Worm (Caenorhabditis elegans) whole organism, L4 larva: Measurements from ENCODE around the gene F32D8.8.

Experiments
- F26F4.8 ChIP-seq: fragments of 200-800 bp; sonication (Bioruptor generic); conservative IDR thresholded peaks from 2 replicates; pipeline ENCODE4 v1.3.6; 2022; ENCODE audit warnings: missing genetic modification characterization, missing compliant biosample characterization
- F49E8.2 ChIP-seq: sonication (generic microtip); optimal IDR thresholded peaks from 2 replicates; lab custom pipeline; 2016; ENCODE audit warnings: missing compliant biosample characterization, mild to moderate bottlenecking, missing genetic modification characterization, borderline replicate concordance
- T20F7.1 ChIP-seq: fragments of 200-800 bp; sonication (Bioruptor generic); optimal IDR thresholded peaks from 2 replicates; lab custom pipeline; 2018; ENCODE audit warnings: mild to moderate bottlenecking, missing genetic modification characterization, missing compliant biosample characterization
- ZK337.2 ChIP-seq: fragments of 200-800 bp; sonication (Bioruptor generic); IDR thresholded peaks from 2 replicates; pipeline ENCODE4 v1.3.6; 2022; ENCODE audit warnings: missing genetic modification reagents, missing genetic modification characterization, missing compliant biosample characterization
- aha-1 ChIP-seq: fragments of 150-350 bp; peaks from one replicate; lab custom pipeline; 2014; ENCODE audit warnings: missing biosample characterization, missing genetic modification characterization
- ama-1 ChIP-seq: fragments of 150-350 bp; optimal IDR thresholded peaks from 2 replicates; lab custom pipeline; 2014; ENCODE audit warnings: inconsistent platforms, mixed read lengths
- attf-4 ChIP-seq: sonication (generic microtip); optimal IDR thresholded peaks from 3 replicates; lab custom pipeline; 2017; ENCODE audit warnings: missing biosample characterization, missing genetic modification characterization
- ceh-20 ChIP-seq: fragments of 200-800 bp; sonication (Bioruptor generic); IDR thresholded peaks from 2 replicates; pipeline ENCODE4 v1.3.6; 2022; ENCODE audit warnings: missing genetic modification reagents, missing genetic modification characterization, missing compliant biosample characterization
- ceh-44 ChIP-seq: fragments of 200-800 bp; sonication (Bioruptor generic); IDR thresholded peaks from 2 replicates; pipeline ENCODE4 v1.3.6; 2022; ENCODE audit warnings: missing genetic modification reagents, missing genetic modification characterization, missing compliant biosample characterization
- ceh-82 ChIP-seq: sonication (generic microtip); optimal IDR thresholded peaks from 2 replicates; lab custom pipeline; 2017; ENCODE audit warnings: missing biosample characterization, missing genetic modification characterization
- cey-2 ChIP-seq: sonication (generic microtip); optimal IDR thresholded peaks from 3 replicates; lab custom pipeline; 2017; ENCODE audit warnings: missing genetic modification characterization, mild to moderate bottlenecking, missing compliant biosample characterization, antibody characterized with exemption, borderline replicate concordance; ENCODE audit not compliant: insufficient read depth
- ctbp-1 ChIP-seq: fragments of 200-800 bp; sonication (Bioruptor generic); IDR thresholded peaks from 2 replicates; pipeline ENCODE4 v1.3.6; 2022; ENCODE audit warnings: missing genetic modification reagents, missing genetic modification characterization, missing compliant biosample characterization
- daf-16 ChIP-seq, 3 experiments: sonication (generic microtip); optimal IDR thresholded peaks; 2 replicates each; lab custom pipeline; 2016 to 2017; ENCODE audit warnings: missing genetic modification characterization in 3 of 3, missing genetic modification reagents in 3 of 3, mild to moderate bottlenecking in 2 of 3, missing compliant biosample characterization in 2 of 3, missing biosample characterization in 1 of 3, moderate library complexity in 1 of 3
- dmd-6 ChIP-seq: fragments of 200-800 bp; sonication (Bioruptor generic); IDR thresholded peaks from 2 replicates; pipeline ENCODE4 v1.3.6; 2022; ENCODE audit warnings: missing genetic modification reagents, missing genetic modification characterization, missing compliant biosample characterization
- dmd-9 ChIP-seq: fragments of 200-800 bp; sonication (Bioruptor generic); IDR thresholded peaks from 2 replicates; pipeline ENCODE4 v1.3.6; 2022; ENCODE audit warnings: missing genetic modification reagents, missing genetic modification characterization, missing compliant biosample characterization
- dve-1 ChIP-seq: sonication (generic microtip); optimal IDR thresholded peaks from 2 replicates; lab custom pipeline; 2017; ENCODE audit warnings: antibody characterized with exemption, mild to moderate bottlenecking, missing genetic modification characterization, missing compliant biosample characterization; ENCODE audit not compliant: insufficient read depth
- fkh-10 ChIP-seq: fragments of 150-350 bp; optimal IDR thresholded peaks from 2 replicates; lab custom pipeline; 2014; ENCODE audit warnings: missing biosample characterization, missing genetic modification reagents, missing genetic modification characterization
- hlh-11 ChIP-seq: fragments of 200-800 bp; sonication (Bioruptor generic); optimal IDR thresholded peaks from 2 replicates; lab custom pipeline; 2018; ENCODE audit warnings: mild to moderate bottlenecking, missing genetic modification characterization, missing compliant biosample characterization
- hlh-30 ChIP-seq: sonication (generic microtip); optimal IDR thresholded peaks from 2 replicates; lab custom pipeline; 2017; ENCODE audit warnings: antibody characterized with exemption, mild to moderate bottlenecking, missing genetic modification characterization, missing compliant biosample characterization; ENCODE audit not compliant: insufficient read depth
- hmg-1.1 ChIP-seq: fragments of 200-800 bp; sonication (Bioruptor generic); IDR thresholded peaks from 2 replicates; pipeline ENCODE4 v1.3.6; 2022; ENCODE audit warnings: missing genetic modification reagents, missing genetic modification characterization, missing compliant biosample characterization
- jun-1 ChIP-seq: fragments of 150-350 bp; optimal IDR thresholded peaks from 2 replicates; lab custom pipeline; 2014; ENCODE audit warnings: missing biosample characterization, missing genetic modification reagents, missing genetic modification characterization
- lim-7 ChIP-seq: fragments of 200-800 bp; sonication (Bioruptor generic); IDR thresholded peaks from 2 replicates; pipeline ENCODE4 v1.3.6; 2022; ENCODE audit warnings: missing genetic modification characterization, missing compliant biosample characterization
- lin-38 ChIP-seq: fragments of 200-800 bp; sonication (Bioruptor generic); IDR thresholded peaks from 2 replicates; pipeline ENCODE4 v1.3.6; 2022; ENCODE audit warnings: missing genetic modification reagents, missing genetic modification characterization, missing compliant biosample characterization
- lsy-2 ChIP-seq, 2 experiments: fragments of 150-350 bp in 1 of 2; sonication (generic microtip) in 1 of 2; optimal IDR thresholded peaks; 2 replicates each; lab custom pipeline; 2014 to 2017; ENCODE audit warnings: missing biosample characterization in 2 of 2, missing genetic modification characterization in 2 of 2
- madf-9 ChIP-seq: fragments of 200-800 bp; sonication (Bioruptor generic); conservative IDR thresholded peaks from 2 replicates; pipeline ENCODE4 v1.3.6; 2022; ENCODE audit warnings: missing genetic modification reagents, missing genetic modification characterization, missing compliant biosample characterization
- mdl-1 ChIP-seq, 2 experiments: fragments of 150-350 bp in 1 of 2; sonication (generic microtip) in 1 of 2; optimal IDR thresholded peaks; 2 replicates each; lab custom pipeline; 2014 to 2017; ENCODE audit warnings: missing biosample characterization in 2 of 2, missing genetic modification characterization in 2 of 2
- mxl-3 ChIP-seq: fragments of 200-800 bp; sonication (Bioruptor generic); optimal IDR thresholded peaks from 2 replicates; lab custom pipeline; 2018; ENCODE audit warnings: mild to moderate bottlenecking, missing genetic modification characterization, missing compliant biosample characterization
- nhr-237 ChIP-seq: sonication (generic microtip); optimal IDR thresholded peaks from 2 replicates; lab custom pipeline; 2017; ENCODE audit warnings: missing biosample characterization, missing genetic modification characterization
- nhr-28 ChIP-seq: fragments of 150-350 bp; optimal IDR thresholded peaks from 2 replicates; lab custom pipeline; 2014; ENCODE audit warnings: missing biosample characterization, missing genetic modification characterization
- nhr-77 ChIP-seq: fragments of 150-350 bp; optimal IDR thresholded peaks from 2 replicates; lab custom pipeline; 2014; ENCODE audit warnings: missing biosample characterization, missing genetic modification characterization
- pha-4 ChIP-seq, 2 experiments: fragments of 150-350 bp in 1 of 2; fragments of 200-800 bp in 1 of 2; sonication (Bioruptor generic) in 1 of 2; IDR thresholded peaks in 1 of 2; optimal IDR thresholded peaks in 1 of 2; 2 replicates each; pipeline versions ENCODE4 v1.3.6 to Lab custom; 2014 to 2022; ENCODE audit warnings: missing genetic modification characterization in 2 of 2, missing genetic modification reagents in 2 of 2, missing biosample characterization in 1 of 2, missing compliant biosample characterization in 1 of 2
- php-3 ChIP-seq: fragments of 200-800 bp; sonication (Bioruptor generic); IDR thresholded peaks from 2 replicates; pipeline ENCODE4 v1.3.6; 2022; ENCODE audit warnings: missing genetic modification reagents, missing genetic modification characterization, missing compliant biosample characterization
- pqm-1 ChIP-seq: sonication (generic microtip); optimal IDR thresholded peaks from 2 replicates; lab custom pipeline; 2017; ENCODE audit warnings: missing biosample characterization, missing genetic modification characterization
- saeg-2 ChIP-seq: fragments of 200-800 bp; sonication (Bioruptor generic); IDR thresholded peaks from 2 replicates; pipeline ENCODE4 v1.3.6; 2022; ENCODE audit warnings: missing genetic modification reagents, missing genetic modification characterization, missing compliant biosample characterization
- spr-1 ChIP-seq: sonication (generic microtip); optimal IDR thresholded peaks from 2 replicates; lab custom pipeline; 2016; ENCODE audit warnings: mild to moderate bottlenecking, missing genetic modification characterization, missing compliant biosample characterization
- unc-62 ChIP-seq, 3 experiments: fragments of 150-350 bp in 1 of 3; sonication (generic microtip); optimal IDR thresholded peaks in 2 of 3; peaks in 1 of 3; 1 replicate in 1 of 3; 2 replicates in 2 of 3; lab custom pipeline; 2014 to 2017; ENCODE audit warnings: missing biosample characterization in 3 of 3, missing genetic modification characterization in 3 of 3, missing genetic modification reagents in 3 of 3, missing genotype in 1 of 3
- vab-7 ChIP-seq: fragments of 200-800 bp; sonication (Bioruptor generic); IDR thresholded peaks from 2 replicates; pipeline ENCODE4 v1.3.6; 2022; ENCODE audit warnings: missing genetic modification reagents, missing genetic modification characterization, missing compliant biosample characterization
- zag-1 ChIP-seq: fragments of 150-350 bp; optimal IDR thresholded peaks from 2 replicates; lab custom pipeline; 2014; ENCODE audit warnings: missing biosample characterization, missing genetic modification characterization
- ztf-11 ChIP-seq: fragments of 150-350 bp; optimal IDR thresholded peaks from 2 replicates; lab custom pipeline; 2014; ENCODE audit warnings: missing biosample characterization, missing genetic modification characterization

Gene F32D8.8

DNA sequence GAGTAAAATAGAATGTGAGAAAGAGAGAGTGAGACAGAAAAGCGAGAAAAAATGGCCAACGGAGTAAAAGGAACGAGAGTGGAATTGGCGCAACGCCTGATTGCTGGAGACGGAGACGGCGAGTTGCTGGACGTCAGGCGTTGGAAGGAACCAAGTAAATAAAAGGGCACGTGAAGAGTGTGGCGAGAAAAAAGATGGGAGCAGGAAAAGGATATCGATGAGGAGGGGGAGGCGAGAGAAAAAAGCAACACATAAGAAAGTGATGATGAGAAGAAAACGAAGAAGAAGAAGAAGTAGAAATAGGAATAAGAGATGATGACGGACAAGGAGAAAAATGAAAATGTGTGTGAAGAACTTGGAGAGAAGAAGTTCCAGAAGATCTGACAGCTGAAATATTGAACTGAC is 31.1 kb downstream of the F32D8.8 start (continued):
- TF ChIP-seq ZK337.2 (GFP tag; lab: Robert Waterston, UW) (peak; percentile 43; the same call in 1 of the 2 replicates), nhr-77 (tag; lab: Kevin White, UChicago) (peak; percentile 67), nhr-28 (peak; percentile 90), cey-2 (tag; lab: Kevin White, UChicago) (no peak), T20F7.1 (GFP tag; lab: Kevin White, UChicago) (no peak), unc-62 (GFP tag; optimal IDR thresholded peaks at IDR 0.05 in 1 of 2; lab: Kevin White, UChicago) (peak in 1 of 2 experiments; percentile 95), unc-62 (tag; optimal IDR thresholded peaks at IDR 0.05; lab: Kevin White, UChicago) (no peak)
- TF ChIP-seq, all 104 proteins: peak for 37

DNA sequence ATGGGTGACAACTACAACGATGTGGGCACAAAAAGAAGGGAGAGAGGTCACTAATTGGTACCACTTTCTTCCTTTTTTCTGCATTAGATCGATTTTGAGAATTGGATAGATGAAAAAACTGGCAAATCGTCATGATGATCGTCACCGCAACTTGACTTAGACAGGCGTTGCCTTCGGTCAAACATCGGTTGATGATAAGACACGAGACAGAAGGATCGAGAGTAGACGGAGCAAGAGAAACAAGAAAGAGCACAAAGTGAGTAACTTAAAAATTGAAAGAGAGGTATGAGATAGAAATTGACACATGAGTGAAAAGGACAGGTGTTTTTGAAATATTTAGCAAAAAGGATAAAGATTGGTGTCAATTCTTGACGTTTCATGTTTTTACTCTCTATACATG is 32.5 kb downstream of the F32D8.8 start:
- no peak for TF ChIP-seq jun-1 (tag; lab: Kevin White, UChicago)
- peak; percentile 2 for TF ChIP-seq nhr-28
- no peak for TF ChIP-seq daf-16 (GFP tag; optimal IDR thresholded peaks at IDR 0.05; lab: Kevin White, UChicago)
- TF ChIP-seq daf-16 (tag; optimal IDR thresholded peaks at IDR 0.05; lab: Kevin White, UChicago), result peak; percentile 18
- no peak for TF ChIP-seq madf-9 (GFP tag; lab: Robert Waterston, UW)
- TF ChIP-seq zag-1, result no peak
- TF ChIP-seq ceh-44 (GFP tag; lab: Robert Waterston, UW), result no peak
- TF ChIP-seq pqm-1 (tag; lab: Kevin White, UChicago), result peak; percentile 12
- no peak for TF ChIP-seq unc-62 (GFP tag; optimal IDR thresholded peaks at IDR 0.05 in 1 of 2; lab: Kevin White, UChicago)
- TF ChIP-seq unc-62 (tag; optimal IDR thresholded peaks at IDR 0.05; lab: Kevin White, UChicago), result no peak
- no peak for TF ChIP-seq dmd-9 (GFP tag; lab: Robert Waterston, UW)
- TF ChIP-seq hlh-30, result peak; percentile 74
- TF ChIP-seq cey-2 (tag; lab: Kevin White, UChicago), result no peak
- no peak for TF ChIP-seq nhr-237 (tag; lab: Kevin White, UChicago)
- TF ChIP-seq dve-1 (tag; lab: Kevin White, UChicago), result peak; percentile 36
- TF ChIP-seq hlh-11, result peak; percentile 72
- no peak for TF ChIP-seq ceh-20 (GFP tag; lab: Robert Waterston, UW)
- TF ChIP-seq saeg-2 (GFP tag; lab: Robert Waterston, UW), result no peak
- peak; percentile 2 for TF ChIP-seq mxl-3 (GFP tag; lab: Kevin White, UChicago)
- no peak for TF ChIP-seq F26F4.8 (GFP tag; lab: Robert Waterston, UW)
- no peak for TF ChIP-seq spr-1 (tag; lab: Kevin White, UChicago)
- TF ChIP-seq F49E8.2 (tag; lab: Kevin White, UChicago), result no peak
- peak; percentile 66 for TF ChIP-seq dmd-6 (GFP tag; lab: Robert Waterston, UW)
- TF ChIP-seq ctbp-1, result peak; percentile 22; the same call in 1 of the 2 replicates
- TF ChIP-seq hmg-1.1, result no peak

- peak in 1 of 2 experiments; percentile 96 for TF ChIP-seq unc-62 (GFP tag; optimal IDR thresholded peaks at IDR 0.05 in 1 of 2; lab: Kevin White, UChicago)
- TF ChIP-seq unc-62 (tag; optimal IDR thresholded peaks at IDR 0.05; lab: Kevin White, UChicago), result no peak
- TF ChIP-seq dve-1 (tag; lab: Kevin White, UChicago), result peak; percentile 38
- TF ChIP-seq aha-1 (tag; lab: Kevin White, UChicago), result no peak
- peak; percentile 58 for TF ChIP-seq fkh-10 (GFP tag; lab: Kevin White, UChicago)
- no peak for TF ChIP-seq saeg-2 (GFP tag; lab: Robert Waterston, UW)
- TF ChIP-seq lsy-2 (tag; optimal IDR thresholded peaks at IDR 0.05; lab: Kevin White, UChicago), result peak in 1 of 2 experiments; percentile 35
- TF ChIP-seq php-3 (GFP tag; lab: Robert Waterston, UW), result no peak
- no peak for TF ChIP-seq vab-7 (GFP tag; lab: Robert Waterston, UW)
- TF ChIP-seq nhr-28, result peak; percentile 38
- TF ChIP-seq madf-9 (GFP tag; lab: Robert Waterston, UW), result no peak
- TF ChIP-seq dmd-6 (GFP tag; lab: Robert Waterston, UW), result peak; percentile 42; the same call in 1 of the 2 replicates
- peak in 1 of 2 experiments; percentile 64 for TF ChIP-seq mdl-1 (tag; optimal IDR thresholded peaks at IDR 0.05; lab: Kevin White, UChicago)
- TF ChIP-seq F49E8.2 (tag; lab: Kevin White, UChicago), result no peak
- no peak for TF ChIP-seq ztf-11 (tag; lab: Kevin White, UChicago)
- TF ChIP-seq pha-4 (GFP tag; IDR thresholded peaks at IDR 0.05; lab: Robert Waterston, UW), result 0 out of 2 replicates have a peak, but pooled peaks have one; percentile 30
- no peak for TF ChIP-seq pha-4 (tag; optimal IDR thresholded peaks at IDR 0.05; lab: Kevin White, UChicago)
- peak; percentile 77 for TF ChIP-seq hlh-30
- TF ChIP-seq hmg-1.1, result 0 out of 2 replicates have a peak, but pooled peaks have one; percentile 20
- TF ChIP-seq lin-38, result no peak
- no peak for TF ChIP-seq ceh-82
- TF ChIP-seq lim-7 (GFP tag; lab: Robert Waterston, UW), result no peak
- TF ChIP-seq ama-1 (lab: Kevin White, UChicago), result no peak
- TF ChIP-seq hlh-11, result peak; percentile 25
- no peak for TF ChIP-seq attf-4 (tag; lab: Kevin White, UChicago)
Observed at ce11 chrV:10867586-10867985, 35.0 kb downstream of the F32D8.8 start.
